Worm (Caenorhabditis elegans) whole organism, L4 larva: ENCODE measurements around the gene T26H5.11.
"Not testable (repeated sequence)": the region's sequence is repeated elsewhere in the genome, so short reads cannot be mapped to it uniquely, and the experiment has no call there.

Source experiments
- R02D3.7 ChIP-seq: fragments of 150-350 bp; sonication (generic microtip); optimal IDR thresholded peaks from 3 replicates; lab custom pipeline; 2014; ENCODE audit warnings: missing biosample characterization, missing genetic modification characterization
- Y105C5A.15 ChIP-seq: fragments of 200-800 bp; sonication (Bioruptor generic); IDR thresholded peaks from 2 replicates; pipeline ENCODE4 v1.3.6; 2022; ENCODE audit warnings: missing genetic modification characterization, missing compliant biosample characterization
- lin-13 ChIP-seq: fragments of 150-350 bp; optimal IDR thresholded peaks from 2 replicates; lab custom pipeline; 2014; ENCODE audit warnings: missing biosample characterization, missing genetic modification reagents, missing genetic modification characterization
- snpc-1.2 ChIP-seq: fragments of 200-800 bp; sonication (Bioruptor generic); IDR thresholded peaks from 2 replicates; pipeline ENCODE4 v1.3.6; 2022; ENCODE audit warnings: missing genetic modification reagents, missing genetic modification characterization, missing compliant biosample characterization

DNA sequence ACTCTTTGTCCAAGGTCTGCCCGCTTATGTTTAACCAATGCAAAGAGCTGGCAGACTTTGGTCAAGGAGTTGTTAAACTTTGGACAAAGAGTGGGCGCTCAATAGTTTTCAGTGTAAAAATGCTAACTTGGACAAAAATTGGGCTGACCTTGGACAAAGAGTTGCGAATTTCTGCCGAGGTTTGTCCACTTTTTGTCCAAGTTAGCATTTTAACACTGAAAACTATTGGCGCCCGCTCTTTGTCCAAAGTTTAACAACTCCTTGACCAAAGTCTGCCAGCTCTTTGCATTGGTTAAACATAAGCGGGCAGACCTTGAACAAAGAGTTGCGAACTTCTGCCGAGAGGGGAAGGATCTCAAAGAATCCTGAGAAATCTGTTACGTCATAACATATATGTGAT is 10.4 kb downstream of the T26H5.11 start:
- TF ChIP-seq lin-13 (GFP tag; lab: Kevin White, UChicago); snpc-1.2; Y105C5A.15; R02D3.7 (tag; lab: Kevin White, UChicago): not testable (repeated sequence)
